Worm (Caenorhabditis elegans) whole organism, midembryonic: ENCODE measurements around the gene R07B1.9.

Experiments used
- T22C8.4 ChIP-seq: fragments of 200-800 bp; sonication (Bioruptor generic); IDR thresholded peaks from 2 replicates; pipeline ENCODE4 v1.3.6; 2022; ENCODE audit warnings: missing genetic modification characterization, missing compliant biosample characterization
- cog-1 ChIP-seq: sonication (generic microtip); optimal IDR thresholded peaks from 2 replicates; lab custom pipeline; 2016; ENCODE audit warnings: missing genetic modification characterization, missing compliant biosample characterization
- flt-1 ChIP-seq: fragments of 200-800 bp; sonication (Bioruptor generic); IDR thresholded peaks from 2 replicates; pipeline ENCODE4 v1.3.6; 2022; ENCODE audit warnings: missing genetic modification characterization, missing compliant biosample characterization
- klf-2 ChIP-seq: fragments of 200-800 bp; sonication (Bioruptor generic); conservative IDR thresholded peaks from 2 replicates; pipeline ENCODE4 v1.3.6; 2022; ENCODE audit warnings: missing genetic modification reagents, missing genetic modification characterization, missing compliant biosample characterization
- med-1 ChIP-seq: sonication (generic microtip); optimal IDR thresholded peaks from 2 replicates; lab custom pipeline; 2017; ENCODE audit warnings: missing genetic modification characterization, mild to moderate bottlenecking, missing compliant biosample characterization, antibody characterized with exemption, missing genetic modification reagents; ENCODE audit not compliant: insufficient read depth
- ref-1 ChIP-seq: fragments of 200-800 bp; sonication (Bioruptor generic); conservative IDR thresholded peaks from 2 replicates; pipeline ENCODE4 v1.3.6; 2022; ENCODE audit warnings: missing genetic modification reagents, missing genetic modification characterization, missing compliant biosample characterization
- tab-1 ChIP-seq: fragments of 200-800 bp; sonication (Bioruptor generic); IDR thresholded peaks from 2 replicates; pipeline ENCODE4 v1.3.6; 2022; ENCODE audit warnings: missing genetic modification characterization, missing compliant biosample characterization
- ztf-23 ChIP-seq: fragments of 200-800 bp; sonication (Bioruptor generic); IDR thresholded peaks from 2 replicates; pipeline ENCODE4 v1.3.6; 2022; ENCODE audit warnings: missing genetic modification reagents, missing genetic modification characterization, missing compliant biosample characterization
- ztf-29 ChIP-seq: fragments of 200-800 bp; sonication (Bioruptor generic); IDR thresholded peaks from 2 replicates; pipeline ENCODE4 v1.3.6; 2022; ENCODE audit warnings: missing genetic modification reagents, missing genetic modification characterization, missing compliant biosample characterization

The R07B1.9 gene

ce11 chrX:9918997-9919396 lies 41.8 kb downstream of the R07B1.9 start, which contains the start of gene folr-1:
Gene folr-1 (plus strand): TSS chrX:9919297.
- TF ChIP-seq ztf-29 (GFP tag; lab: Robert Waterston, UW): no peak
- no peak for TF ChIP-seq T22C8.4 (GFP tag; lab: Robert Waterston, UW)
- no peak for TF ChIP-seq cog-1
- no peak for TF ChIP-seq ref-1 (GFP tag; lab: Robert Waterston, UW)
- TF ChIP-seq flt-1 (GFP tag; lab: Robert Waterston, UW): no peak

DNA sequence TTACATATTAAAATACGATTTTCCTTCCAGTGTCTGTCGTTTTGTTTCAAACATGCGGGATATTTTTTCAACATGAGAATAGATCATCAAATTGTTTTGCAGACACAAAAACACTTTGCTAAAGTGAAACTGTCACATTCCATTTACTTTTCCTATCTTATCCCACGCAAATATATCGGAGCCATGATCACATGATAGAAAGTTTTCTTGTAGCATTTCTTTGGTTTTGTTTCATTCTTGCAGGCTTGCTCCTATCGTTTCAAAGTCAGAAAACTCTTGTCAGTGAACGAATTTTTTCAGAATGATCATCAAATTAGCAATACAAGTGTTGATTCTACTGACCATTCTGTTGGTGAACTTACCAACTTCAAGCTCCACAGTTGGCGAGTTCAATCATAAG lies 44.0 kb downstream of the R07B1.9 start, which contains the start of gene C17G1.2:
C17G1.2 (plus strand) TSS at position 301 of the 400 bp plus-strand sequence.
- no peak for TF ChIP-seq ref-1 (GFP tag; lab: Robert Waterston, UW)
- TF ChIP-seq T22C8.4 (GFP tag; lab: Robert Waterston, UW): no peak
- no peak for TF ChIP-seq cog-1
- TF ChIP-seq ztf-29 (GFP tag; lab: Robert Waterston, UW): no peak
- no peak for TF ChIP-seq med-1 (GFP tag; lab: Kevin White, UChicago)
- TF ChIP-seq ztf-23 (GFP tag; lab: Robert Waterston, UW): no peak
- no peak for TF ChIP-seq flt-1 (GFP tag; lab: Robert Waterston, UW)

DNA sequence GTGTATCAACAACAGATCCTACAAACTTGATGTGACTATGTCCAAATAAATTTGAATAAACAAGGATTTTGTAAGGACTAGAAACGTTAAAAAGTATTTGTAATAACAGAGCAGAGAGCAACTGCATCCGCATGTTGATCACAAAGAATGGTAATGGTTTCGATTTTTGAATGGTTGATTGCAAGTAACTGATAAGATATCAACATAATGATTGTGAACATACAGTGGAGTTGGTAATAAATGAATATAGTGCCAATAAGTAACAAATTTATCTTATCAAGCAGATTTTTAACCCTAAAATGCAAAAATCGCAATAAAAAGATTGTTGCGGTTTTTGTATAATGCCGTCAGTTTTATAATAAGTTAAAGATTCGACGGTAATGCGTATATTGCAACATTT lies 47.7 kb downstream of the R07B1.9 start, which contains the start of gene ugt-23:
ugt-23 (minus strand) TSS at position 212 of the 400 bp plus-strand sequence.
- no peak for TF ChIP-seq ztf-29 (GFP tag; lab: Robert Waterston, UW)
- no peak for TF ChIP-seq flt-1 (GFP tag; lab: Robert Waterston, UW)
- no peak for TF ChIP-seq ref-1 (GFP tag; lab: Robert Waterston, UW)
- no peak for TF ChIP-seq ztf-23 (GFP tag; lab: Robert Waterston, UW)
- no peak for TF ChIP-seq klf-2 (GFP tag; lab: Robert Waterston, UW)
- TF ChIP-seq T22C8.4 (GFP tag; lab: Robert Waterston, UW): no peak
- TF ChIP-seq cog-1: no peak
- TF ChIP-seq med-1 (GFP tag; lab: Kevin White, UChicago): no peak
- no peak for TF ChIP-seq tab-1 (GFP tag; lab: Robert Waterston, UW)

DNA sequence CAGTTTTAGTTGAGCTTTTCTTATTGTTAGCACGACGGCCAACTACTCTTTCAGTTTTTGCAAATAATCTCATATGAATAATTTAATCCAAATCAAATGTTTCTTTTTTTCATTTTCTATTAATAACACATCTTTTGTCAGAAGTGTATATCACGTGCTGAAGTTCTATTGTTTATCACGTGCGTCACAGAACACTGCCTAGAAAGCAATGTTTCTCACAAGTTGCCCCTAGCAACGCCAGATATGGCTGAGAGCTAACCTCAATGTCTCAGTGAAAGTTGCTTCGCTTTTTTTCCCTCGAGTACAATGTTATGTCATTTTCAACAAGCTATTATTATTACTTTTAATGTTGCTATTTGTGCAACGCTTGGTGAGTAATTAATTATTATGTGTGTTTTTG lies 50.8 kb downstream of the R07B1.9 start:
- TF ChIP-seq T22C8.4 (GFP tag; lab: Robert Waterston, UW) (no peak), klf-2 (GFP tag; lab: Robert Waterston, UW) (no peak), cog-1 (no peak), ref-1 (GFP tag; lab: Robert Waterston, UW) (no peak), ztf-23 (GFP tag; lab: Robert Waterston, UW) (no peak), med-1 (GFP tag; lab: Kevin White, UChicago) (no peak), ztf-29 (GFP tag; lab: Robert Waterston, UW) (no peak), flt-1 (GFP tag; lab: Robert Waterston, UW) (no peak), tab-1 (GFP tag; lab: Robert Waterston, UW) (no peak)
